Worm (Caenorhabditis elegans): ENCODE measurements around the gene F01D5.5.

Gene F01D5.5

ce11 chrII:13954077-13954476 is 48.0 kb downstream of the F01D5.5 start (continued):
- no peak for TF ChIP-seq cebp-1 (GFP tag; IDR thresholded peaks at IDR 0.05)
- peak; percentile 34 for TF ChIP-seq cebp-1 (tag; optimal IDR thresholded peaks at IDR 0.05)
- TF ChIP-seq F33H1.4 (GFP tag; IDR thresholded peaks at IDR 0.05): no peak
- no peak for TF ChIP-seq Y79H2A.3 (GFP tag; conservative IDR thresholded peaks at IDR 0.05)
- no peak for TF ChIP-seq F10E7.11 (tag; optimal IDR thresholded peaks at IDR 0.05)
- no peak for TF ChIP-seq egrh-3 (GFP tag; IDR thresholded peaks at IDR 0.05)
- TF ChIP-seq F49E8.2 (tag; optimal IDR thresholded peaks at IDR 0.05; ENCODE audit: insufficient read depth): no peak
- no peak for TF ChIP-seq ama-1 (optimal IDR thresholded peaks at IDR 0.05)
- no peak for TF ChIP-seq ama-1 (GFP tag; optimal IDR thresholded peaks at IDR 0.05)
- no peak for TF ChIP-seq mcd-1 (GFP tag; IDR thresholded peaks at IDR 0.05)
- TF ChIP-seq ztf-25 (GFP tag; IDR thresholded peaks at IDR 0.05): no peak
- TF ChIP-seq zfh-2 (GFP tag; conservative IDR thresholded peaks at IDR 0.05): peak; percentile 31; the same call in 1 of the 2 replicates
- TF ChIP-seq ceh-100 (GFP tag; IDR thresholded peaks at IDR 0.05): no peak
- no peak for TF ChIP-seq ztf-28 (GFP tag; IDR thresholded peaks at IDR 0.05)
- peak; percentile 19 for TF ChIP-seq tbp1 (GFP tag; optimal IDR thresholded peaks at IDR 0.05)
- TF ChIP-seq bed-1 (GFP tag; IDR thresholded peaks at IDR 0.05): no peak
- TF ChIP-seq bed-2 (GFP tag; IDR thresholded peaks at IDR 0.05): no peak
- TF ChIP-seq rcor-1 (GFP tag; IDR thresholded peaks at IDR 0.05): no peak
- TF ChIP-seq ZK185.1 (tag; optimal IDR thresholded peaks at IDR 0.05; ENCODE audit: poor library complexity, severe bottlenecking): no peak
- no peak for TF ChIP-seq nfya-2 (GFP tag; IDR thresholded peaks at IDR 0.05)
- no peak for TF ChIP-seq F23B12.7 (tag; optimal IDR thresholded peaks at IDR 0.05; ENCODE audit: insufficient read depth)
- TF ChIP-seq F22D6.2 (tag; optimal IDR thresholded peaks at IDR 0.05): no peak
- TF ChIP-seq F39B2.1 (GFP tag; IDR thresholded peaks at IDR 0.05): no peak
- no peak for TF ChIP-seq repo-1 (tag; optimal IDR thresholded peaks at IDR 0.05)
- TF ChIP-seq nhr-120 (GFP tag; IDR thresholded peaks at IDR 0.05): no peak
- TF ChIP-seq nhr-90 (tag; optimal IDR thresholded peaks at IDR 0.05): no peak
- TF ChIP-seq ceh-27 (GFP tag; optimal IDR thresholded peaks at IDR 0.05): no peak
- TF ChIP-seq nfyb-1 (GFP tag; IDR thresholded peaks at IDR 0.05): no peak
- peak; percentile 50 for TF ChIP-seq lin-40 (tag; optimal IDR thresholded peaks at IDR 0.05)
- no peak for TF ChIP-seq ceh-40 (GFP tag; IDR thresholded peaks at IDR 0.05)
- TF ChIP-seq somi-1 (GFP tag; optimal IDR thresholded peaks at IDR 0.05): no peak
- no peak for TF ChIP-seq snpc-4 (GFP tag; optimal IDR thresholded peaks at IDR 0.05)
- TF ChIP-seq snpc-4 (tag; optimal IDR thresholded peaks at IDR 0.05): peak in 2 of 4 experiments; percentile 48 to 61
- TF ChIP-seq Y53F4B.3 (GFP tag; IDR thresholded peaks at IDR 0.05): no peak

- TF ChIP-seq athp-1 (tag; optimal IDR thresholded peaks at IDR 0.05) (no peak), K11D2.4 (GFP tag; IDR thresholded peaks at IDR 0.05) (no peak), Y56A3A.18 (GFP tag; IDR thresholded peaks at IDR 0.05) (no peak), hsf-1 (GFP tag; IDR thresholded peaks at IDR 0.05) (no peak), nfya-1 (tag; optimal IDR thresholded peaks at IDR 0.05; ENCODE audit: borderline replicate concordance, insufficient read depth) (no peak), zfh-2 (GFP tag; conservative IDR thresholded peaks at IDR 0.05) (peak; percentile 77), sdz-38 (tag; optimal IDR thresholded peaks at IDR 0.05) (no peak), dpl-1 (GFP tag; optimal IDR thresholded peaks at IDR 0.05) (no peak), egrh-3 (GFP tag; IDR thresholded peaks at IDR 0.05) (peak; percentile 66; the same call in 1 of the 2 replicates)
Measured at ce11 chrII:13951986-13952385, 50.1 kb downstream of the F01D5.5 start.
